Worm (Caenorhabditis elegans) whole organism, mixed stage, embryonic: ENCODE measurements around the gene ilcr-1.

Experiments used
- M03D4.4 ChIP-seq: sonication (generic microtip); optimal IDR thresholded peaks from 2 replicates; lab custom pipeline; 2017; ENCODE audit warnings: mild to moderate bottlenecking, missing genetic modification characterization, missing compliant biosample characterization
- bed-3 ChIP-seq: fragments of 200-800 bp; sonication (Bioruptor generic); optimal IDR thresholded peaks from 3 replicates; lab custom pipeline; 2018; ENCODE audit warnings: mild to moderate bottlenecking, missing genetic modification characterization, moderate library complexity, missing compliant biosample characterization
- blmp-1 ChIP-seq: fragments of 150-350 bp; optimal IDR thresholded peaks from 2 replicates; lab custom pipeline; 2014; ENCODE audit warnings: missing biosample characterization, missing genetic modification characterization
- ceh-39 ChIP-seq: fragments of 150-350 bp; optimal IDR thresholded peaks from 2 replicates; lab custom pipeline; 2014; ENCODE audit warnings: missing biosample characterization, missing genetic modification characterization
- ceh-43 ChIP-seq: fragments of 200-800 bp; sonication (Bioruptor generic); optimal IDR thresholded peaks from 2 replicates; lab custom pipeline; 2018; ENCODE audit warnings: mild to moderate bottlenecking, missing genetic modification characterization, moderate library complexity, missing compliant biosample characterization
- ceh-83 ChIP-seq: fragments of 200-800 bp; sonication (Bioruptor generic); optimal IDR thresholded peaks from 2 replicates; lab custom pipeline; 2018; ENCODE audit warnings: mild to moderate bottlenecking, missing genetic modification characterization, missing compliant biosample characterization
- ces-1 ChIP-seq: fragments of 150-350 bp; optimal IDR thresholded peaks from 2 replicates; lab custom pipeline; 2014; ENCODE audit warnings: missing biosample characterization, missing genetic modification reagents, missing genetic modification characterization
- cnd-1 ChIP-seq: fragments of 200-800 bp; sonication (Bioruptor generic); optimal IDR thresholded peaks from 2 replicates; lab custom pipeline; 2018; ENCODE audit warnings: mild to moderate bottlenecking, missing genetic modification characterization, missing compliant biosample characterization
- drap-1 ChIP-seq: fragments of 200-800 bp; sonication (Bioruptor generic); optimal IDR thresholded peaks from 3 replicates; lab custom pipeline; 2018; ENCODE audit warnings: mild to moderate bottlenecking, missing genetic modification characterization, missing compliant biosample characterization
- elt-1 ChIP-seq: sonication (generic microtip); optimal IDR thresholded peaks from 2 replicates; lab custom pipeline; 2017; ENCODE audit warnings: missing genetic modification characterization, mild to moderate bottlenecking, missing compliant biosample characterization, antibody characterized with exemption, moderate library complexity, borderline replicate concordance; ENCODE audit not compliant: insufficient read depth
- flh-1 ChIP-seq: fragments of 200-800 bp; sonication (Bioruptor generic); optimal IDR thresholded peaks from 2 replicates; lab custom pipeline; 2018; ENCODE audit warnings: mild to moderate bottlenecking, missing genetic modification characterization, moderate library complexity, missing compliant biosample characterization
- hlh-1 ChIP-seq: fragments of 150-350 bp; optimal IDR thresholded peaks from 2 replicates; lab custom pipeline; 2014; ENCODE audit warnings: missing biosample characterization, missing genetic modification reagents, missing genetic modification characterization
- lin-13 ChIP-seq: fragments of 150-350 bp; optimal IDR thresholded peaks from 2 replicates; lab custom pipeline; 2014; ENCODE audit warnings: missing biosample characterization, missing genetic modification characterization
- lin-32 ChIP-seq: fragments of 200-800 bp; sonication (Bioruptor generic); optimal IDR thresholded peaks from 2 replicates; lab custom pipeline; 2018; ENCODE audit warnings: mild to moderate bottlenecking, missing genetic modification characterization, missing compliant biosample characterization
- lsy-2 ChIP-seq: fragments of 150-350 bp; optimal IDR thresholded peaks from 2 replicates; lab custom pipeline; 2014; ENCODE audit warnings: missing biosample characterization, missing genetic modification characterization
- mab-5 ChIP-seq: fragments of 150-350 bp; optimal IDR thresholded peaks from 2 replicates; lab custom pipeline; 2014; ENCODE audit warnings: missing biosample characterization, missing genetic modification characterization
- mep-1 ChIP-seq: fragments of 150-350 bp; optimal IDR thresholded peaks from 2 replicates; lab custom pipeline; 2017; ENCODE audit warnings: missing biosample characterization, missing genetic modification reagents, missing genetic modification characterization, inconsistent platforms
- mls-2 ChIP-seq: sonication (generic microtip); optimal IDR thresholded peaks from 2 replicates; lab custom pipeline; 2016; ENCODE audit warnings: mild to moderate bottlenecking, missing genetic modification characterization, moderate library complexity, missing compliant biosample characterization
- nhr-12 ChIP-seq: fragments of 150-350 bp; optimal IDR thresholded peaks from 2 replicates; lab custom pipeline; 2014; ENCODE audit warnings: missing biosample characterization, missing genetic modification characterization
- nhr-2 ChIP-seq: fragments of 150-350 bp; optimal IDR thresholded peaks from 2 replicates; lab custom pipeline; 2014; ENCODE audit warnings: missing biosample characterization, missing genetic modification characterization
- nhr-237 ChIP-seq: fragments of 150-350 bp; optimal IDR thresholded peaks from 2 replicates; lab custom pipeline; 2014; ENCODE audit warnings: missing biosample characterization, missing genetic modification characterization
- nhr-28 ChIP-seq: fragments of 150-350 bp; optimal IDR thresholded peaks from 2 replicates; lab custom pipeline; 2014; ENCODE audit warnings: missing biosample characterization, missing genetic modification characterization
- pha-4 ChIP-seq: fragments of 150-350 bp; optimal IDR thresholded peaks from 2 replicates; lab custom pipeline; 2018; ENCODE audit warnings: missing biosample characterization, missing genetic modification reagents, missing genetic modification characterization
- sem-2 ChIP-seq: fragments of 200-800 bp; sonication (Bioruptor generic); optimal IDR thresholded peaks from 2 replicates; lab custom pipeline; 2018; ENCODE audit warnings: mild to moderate bottlenecking, missing genetic modification characterization, missing compliant biosample characterization
- snpc-4 ChIP-seq: fragments of 150-350 bp; optimal IDR thresholded peaks from 2 replicates; lab custom pipeline; 2014; ENCODE audit warnings: missing biosample characterization, missing genetic modification characterization
- sptf-1 ChIP-seq: sonication (generic microtip); optimal IDR thresholded peaks from 2 replicates; lab custom pipeline; 2017; ENCODE audit warnings: mild to moderate bottlenecking, missing genetic modification characterization, moderate library complexity, missing compliant biosample characterization
- tbx-8 ChIP-seq: fragments of 200-800 bp; sonication (Bioruptor generic); optimal IDR thresholded peaks from 2 replicates; lab custom pipeline; 2018; ENCODE audit warnings: mild to moderate bottlenecking, missing genetic modification characterization, moderate library complexity, missing compliant biosample characterization
- unc-120 ChIP-seq: sonication (generic microtip); optimal IDR thresholded peaks from 2 replicates; lab custom pipeline; 2017; ENCODE audit warnings: missing genetic modification characterization, missing compliant biosample characterization; ENCODE audit not compliant: poor library complexity, severe bottlenecking
- unc-39 ChIP-seq: fragments of 150-350 bp; optimal IDR thresholded peaks from 2 replicates; lab custom pipeline; 2014; ENCODE audit warnings: missing biosample characterization, missing genetic modification characterization
- unc-62 ChIP-seq: fragments of 150-350 bp; optimal IDR thresholded peaks from 2 replicates; lab custom pipeline; 2014; ENCODE audit warnings: missing biosample characterization, missing genetic modification reagents, missing genetic modification characterization
- zip-8 ChIP-seq: fragments of 150-350 bp; optimal IDR thresholded peaks from 2 replicates; lab custom pipeline; 2014; ENCODE audit warnings: missing biosample characterization, missing genetic modification characterization
- ztf-11 ChIP-seq: fragments of 150-350 bp; optimal IDR thresholded peaks from 2 replicates; lab custom pipeline; 2014; ENCODE audit warnings: missing biosample characterization, missing genetic modification characterization

Gene ilcr-1

DNA sequence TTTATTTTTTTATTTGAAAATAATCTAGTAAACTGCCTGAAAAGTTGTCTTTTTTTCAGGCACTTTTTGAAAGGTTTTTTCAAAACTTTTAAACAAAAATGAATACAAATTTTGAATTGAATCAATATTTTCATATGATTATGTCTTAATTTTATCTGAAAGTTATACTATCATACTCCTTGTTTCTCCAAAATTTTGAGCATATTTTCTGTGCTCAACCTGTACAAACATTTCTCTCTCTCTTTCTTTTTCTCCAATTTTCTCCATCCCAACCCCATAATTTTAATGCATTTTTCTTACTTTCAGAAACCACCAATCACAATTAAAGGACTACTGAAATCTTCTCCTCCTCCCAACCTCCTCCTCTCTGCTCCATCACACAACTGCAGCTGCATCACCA lies at the start of gene ilcr-1:
Gene ilcr-1 (plus strand): TSS at position 301 of the 400 bp plus-strand sequence.
- TF ChIP-seq nhr-237 (no peak), nhr-12 (tag; lab: Kevin White, UChicago) (no peak), lin-13 (tag; lab: Kevin White, UChicago) (no peak), tbx-8 (GFP tag; lab: Kevin White, UChicago) (no peak), ceh-43 (no peak), flh-1 (GFP tag; lab: Kevin White, UChicago) (no peak), mep-1 (tag; lab: Kevin White, UChicago) (no peak), lin-32 (GFP tag; lab: Kevin White, UChicago) (no peak), unc-120 (tag; lab: Kevin White, UChicago) (no peak), ceh-39 (no peak), sem-2 (GFP tag; lab: Kevin White, UChicago) (no peak), mls-2 (tag; lab: Kevin White, UChicago) (no peak), M03D4.4 (no peak), mab-5 (tag; lab: Kevin White, UChicago) (no peak), pha-4 (tag; lab: Kevin White, UChicago) (no peak), snpc-4 (no peak), ztf-11 (tag; lab: Kevin White, UChicago) (no peak), nhr-28 (no peak)
- TF ChIP-seq, all 35 proteins: peak for 0

DNA sequence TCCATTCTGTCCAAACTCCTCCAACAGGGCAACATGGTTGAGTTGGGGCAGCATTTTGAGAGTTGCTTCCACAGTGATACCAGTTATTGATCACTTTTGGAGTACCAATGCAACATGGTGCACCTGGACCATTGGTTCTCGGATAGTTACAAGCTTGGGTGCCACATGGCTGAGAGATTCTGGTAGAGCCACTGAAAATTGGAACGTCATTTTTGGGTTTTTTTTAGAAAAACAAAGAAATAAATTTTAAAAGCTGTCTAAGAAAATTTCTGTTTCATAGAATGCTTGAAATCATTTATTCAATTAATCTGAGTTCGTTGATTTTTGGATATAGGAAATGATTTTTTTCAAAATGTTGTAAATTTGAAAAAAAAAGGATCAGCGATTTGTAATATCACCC lies 49.1 kb upstream of the ilcr-1 start:
- TF ChIP-seq drap-1 (GFP tag; lab: Kevin White, UChicago) (no peak), lsy-2 (tag; lab: Kevin White, UChicago) (no peak), M03D4.4 (no peak), sem-2 (GFP tag; lab: Kevin White, UChicago) (no peak), unc-62 (GFP tag; lab: Kevin White, UChicago) (no peak), elt-1 (tag; lab: Kevin White, UChicago) (no peak), nhr-12 (tag; lab: Kevin White, UChicago) (no peak), ceh-83 (GFP tag; lab: Kevin White, UChicago) (no peak), blmp-1 (tag; lab: Kevin White, UChicago) (no peak), sptf-1 (no peak), unc-39 (tag; lab: Kevin White, UChicago) (no peak), mab-5 (tag; lab: Kevin White, UChicago) (no peak)

DNA sequence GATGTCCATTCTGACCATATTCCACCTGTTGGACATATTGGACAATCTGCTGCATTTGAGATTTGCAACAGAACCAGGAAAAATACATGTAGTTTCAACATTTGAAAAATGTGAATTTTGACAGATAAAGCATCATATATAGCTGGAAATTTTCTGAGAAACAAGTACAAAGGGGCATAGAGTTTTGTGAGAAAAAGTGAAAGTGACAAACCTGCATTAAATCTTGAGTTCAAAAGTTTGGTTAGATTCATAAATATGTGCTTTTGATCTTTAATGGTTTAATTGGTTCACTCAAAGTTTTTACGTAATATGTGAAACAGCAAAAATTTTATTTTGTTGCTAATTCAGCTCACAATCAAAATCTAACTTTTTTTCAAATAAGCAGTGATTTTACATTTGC lies 48.2 kb upstream of the ilcr-1 start, which contains the start of gene F02H6.7:
Gene F02H6.7 (minus strand): TSS at position 101 of the 400 bp plus-strand sequence.
- TF ChIP-seq M03D4.4 (no peak), pha-4 (tag; lab: Kevin White, UChicago) (no peak), elt-1 (tag; lab: Kevin White, UChicago) (no peak), snpc-4 (no peak), ceh-39 (no peak), zip-8 (tag; lab: Kevin White, UChicago) (no peak), lin-32 (GFP tag; lab: Kevin White, UChicago) (no peak)

DNA sequence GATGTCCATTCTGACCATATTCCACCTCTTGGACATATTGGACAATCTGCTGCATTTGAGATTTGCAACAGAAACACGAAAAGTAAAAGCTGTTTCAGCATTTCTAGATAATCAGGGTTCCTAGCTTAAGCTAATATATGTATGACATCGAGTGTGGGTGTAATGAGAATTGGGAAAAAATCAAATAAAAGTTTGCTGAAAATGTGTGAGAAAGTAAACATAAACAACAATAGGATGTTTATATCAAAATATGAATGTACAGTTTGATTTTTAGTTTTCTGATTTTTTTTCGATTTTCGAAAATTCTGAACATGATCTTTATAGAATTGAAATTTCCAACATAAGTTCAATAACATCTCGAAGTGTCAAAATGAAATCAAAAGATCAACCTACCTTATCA lies 45.5 kb upstream of the ilcr-1 start, which contains the start of gene F02H6.6:
Gene F02H6.6 (minus strand): TSS at position 101 of the 400 bp plus-strand sequence.
- no peak for TF ChIP-seq mls-2 (tag; lab: Kevin White, UChicago)
- TF ChIP-seq bed-3, result no peak
- no peak for TF ChIP-seq drap-1 (GFP tag; lab: Kevin White, UChicago)
- TF ChIP-seq sem-2 (GFP tag; lab: Kevin White, UChicago), result no peak
- TF ChIP-seq ceh-43, result no peak
- TF ChIP-seq hlh-1, result no peak
- TF ChIP-seq tbx-8 (GFP tag; lab: Kevin White, UChicago), result no peak
- TF ChIP-seq elt-1 (tag; lab: Kevin White, UChicago), result no peak
- no peak for TF ChIP-seq nhr-28
- TF ChIP-seq mab-5 (tag; lab: Kevin White, UChicago), result no peak

DNA sequence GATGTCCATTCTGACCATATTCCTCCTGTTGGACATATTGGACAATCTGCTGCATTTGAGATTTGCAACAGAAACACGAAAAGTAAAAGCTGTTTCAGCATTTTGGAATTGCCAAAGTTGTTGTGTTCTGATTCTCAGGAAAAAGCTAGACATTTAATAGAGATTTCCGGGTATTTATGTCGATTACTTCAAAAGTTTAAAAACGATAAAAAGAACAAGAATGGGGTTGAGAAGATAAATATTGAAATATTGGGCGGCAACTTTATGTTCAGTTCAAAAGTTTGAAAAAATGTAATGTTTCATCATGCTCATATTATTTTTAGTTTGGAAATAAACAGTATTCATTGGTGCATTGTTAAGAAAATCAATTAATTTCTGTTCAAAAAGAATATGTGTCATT lies 37.3 kb upstream of the ilcr-1 start, which contains the start of gene Y64G10A.1:
Gene Y64G10A.1 (minus strand): TSS at position 101 of the 400 bp plus-strand sequence.
- TF ChIP-seq flh-1 (GFP tag; lab: Kevin White, UChicago), result no peak
- no peak for TF ChIP-seq snpc-4
- TF ChIP-seq nhr-12 (tag; lab: Kevin White, UChicago), result no peak
- TF ChIP-seq ztf-11 (tag; lab: Kevin White, UChicago), result no peak
- no peak for TF ChIP-seq unc-39 (tag; lab: Kevin White, UChicago)
- no peak for TF ChIP-seq unc-62 (GFP tag; lab: Kevin White, UChicago)
- no peak for TF ChIP-seq ceh-39
- TF ChIP-seq pha-4 (tag; lab: Kevin White, UChicago), result no peak
- TF ChIP-seq tbx-8 (GFP tag; lab: Kevin White, UChicago), result no peak
- TF ChIP-seq nhr-2 (tag; lab: Kevin White, UChicago), result no peak
- no peak for TF ChIP-seq mab-5 (tag; lab: Kevin White, UChicago)
- no peak for TF ChIP-seq ces-1 (GFP tag; lab: Kevin White, UChicago)
- no peak for TF ChIP-seq cnd-1
- no peak for TF ChIP-seq ceh-43
